Fruit fly (Drosophila melanogaster) whole organism, wandering third instar larva: ENCODE measurements around the gene Or67c.

Experiments used
- Abd-B ChIP-seq: fragments of >200 bp; optimal IDR thresholded peaks from 2 replicates; lab custom pipeline; 2017; ENCODE audit warnings: missing biosample characterization, missing genetic modification characterization
- CG32264 ChIP-seq: fragments of 200-800 bp; sonication (Bioruptor generic); optimal IDR thresholded peaks from 2 replicates; lab custom pipeline; 2016; ENCODE audit warnings: missing biosample characterization, missing genetic modification characterization
- CG9705 ChIP-seq: fragments of 200-800 bp; sonication (Bioruptor generic); optimal IDR thresholded peaks from 2 replicates; lab custom pipeline; 2018; ENCODE audit warnings: missing biosample characterization, mild to moderate bottlenecking, missing genetic modification characterization
- Dfd ChIP-seq: fragments of >200 bp; optimal IDR thresholded peaks from 2 replicates; lab custom pipeline; 2017; ENCODE audit warnings: missing biosample characterization, missing genetic modification characterization
- GATAd ChIP-seq: sonication (Bioruptor generic); optimal IDR thresholded peaks from 2 replicates; lab custom pipeline; 2016; ENCODE audit warnings: missing biosample characterization, missing genetic modification characterization
- HLH106 ChIP-seq: fragments of 200-800 bp; optimal IDR thresholded peaks from 3 replicates; lab custom pipeline; 2019; ENCODE audit warnings: missing biosample characterization, mild to moderate bottlenecking, missing genetic modification characterization, moderate library complexity
- Hnf4 ChIP-seq: fragments of 200-800 bp; sonication (Bioruptor generic); optimal IDR thresholded peaks from 2 replicates; lab custom pipeline; 2016; ENCODE audit warnings: missing biosample characterization, mild to moderate bottlenecking, missing genetic modification characterization
- Hr78 ChIP-seq: fragments of >200 bp; optimal IDR thresholded peaks from 2 replicates; lab custom pipeline; 2017; ENCODE audit warnings: missing biosample characterization, missing genetic modification characterization
- Hr83 ChIP-seq: fragments of 200-300 bp; sonication (Bioruptor generic); optimal IDR thresholded peaks from 2 replicates; lab custom pipeline; 2016; ENCODE audit warnings: missing biosample characterization, mild to moderate bottlenecking, missing genetic modification characterization, moderate library complexity; ENCODE audit not compliant: poor library complexity, severe bottlenecking
- Mio ChIP-seq: sonication (Bioruptor generic); optimal IDR thresholded peaks from 2 replicates; lab custom pipeline; 2016; ENCODE audit warnings: missing biosample characterization, missing genetic modification characterization
- Myc ChIP-seq: fragments of >200 bp; optimal IDR thresholded peaks from 2 replicates; lab custom pipeline; 2017
- N ChIP-seq: fragments of >200 bp; optimal IDR thresholded peaks from 2 replicates; lab custom pipeline; 2018; ENCODE audit warnings: missing biosample characterization, missing external identifiers, missing genetic modification characterization
- OdsH ChIP-seq: fragments of 200-800 bp; sonication (Bioruptor generic); optimal IDR thresholded peaks from 2 replicates; lab custom pipeline; 2016; ENCODE audit warnings: missing biosample characterization, mild to moderate bottlenecking, missing genetic modification characterization
- Rel ChIP-seq, 2 experiments: fragments of 200-800 bp; sonication (Bioruptor generic) in 1 of 2; optimal IDR thresholded peaks; 2 replicates in 1 of 2; 3 replicates in 1 of 2; lab custom pipeline; 2016 to 2019; ENCODE audit warnings: mild to moderate bottlenecking in 2 of 2, missing biosample characterization in 2 of 2, missing genetic modification characterization in 2 of 2, moderate library complexity in 1 of 2
- Sp1 ChIP-seq: fragments of 200-800 bp; sonication (Bioruptor generic); optimal IDR thresholded peaks from 3 replicates; lab custom pipeline; 2019; ENCODE audit warnings: missing biosample characterization, mild to moderate bottlenecking, missing genetic modification characterization, moderate library complexity
- Vsx2 ChIP-seq: fragments of 200-300, 225-300 bp; sonication (Bioruptor generic); optimal IDR thresholded peaks from 2 replicates; lab custom pipeline; 2018; ENCODE audit warnings: missing biosample characterization, missing genetic modification characterization; ENCODE audit not compliant: partially characterized antibody
- br ChIP-seq: fragments of 200-800 bp; sonication (Bioruptor generic); optimal IDR thresholded peaks from 2 replicates; lab custom pipeline; 2016; ENCODE audit warnings: missing biosample characterization, missing genetic modification characterization
- brk ChIP-seq: fragments of 200-800 bp; sonication (Bioruptor generic); optimal IDR thresholded peaks from 2 replicates; lab custom pipeline; 2016; ENCODE audit warnings: missing biosample characterization, mild to moderate bottlenecking, missing genetic modification characterization
- dmrt93B ChIP-seq: fragments of 200-800 bp; sonication (Bioruptor generic); optimal IDR thresholded peaks from 2 replicates; lab custom pipeline; 2018; ENCODE audit warnings: missing biosample characterization, mild to moderate bottlenecking, missing genetic modification characterization
- dsf ChIP-seq: sonication (Bioruptor generic); optimal IDR thresholded peaks from 2 replicates; lab custom pipeline; 2016; ENCODE audit warnings: missing biosample characterization, missing genetic modification characterization, borderline replicate concordance
- ey ChIP-seq: fragments of 200-800 bp; sonication (Bioruptor generic); optimal IDR thresholded peaks from 2 replicates; lab custom pipeline; 2016; ENCODE audit warnings: missing biosample characterization, missing genetic modification characterization
- foxo ChIP-seq, 2 experiments: fragments of 200-800 bp; sonication (Bioruptor generic); optimal IDR thresholded peaks; 2 replicates in 1 of 2; 3 replicates in 1 of 2; lab custom pipeline; 2016 to 2017; ENCODE audit warnings: missing biosample characterization in 2 of 2, missing genetic modification characterization in 2 of 2
- fru ChIP-seq: fragments of 200-800 bp; sonication (Bioruptor generic); optimal IDR thresholded peaks from 3 replicates; lab custom pipeline; 2016; ENCODE audit warnings: missing biosample characterization, mild to moderate bottlenecking, missing genetic modification characterization
- h ChIP-seq: fragments of 200-800 bp; sonication (Bioruptor generic); optimal IDR thresholded peaks from 3 replicates; lab custom pipeline; 2016; ENCODE audit warnings: missing biosample characterization, mild to moderate bottlenecking, missing genetic modification characterization
- jim ChIP-seq: fragments of 175-275, 200-325 bp; sonication (Bioruptor generic); optimal IDR thresholded peaks from 2 replicates; lab custom pipeline; 2016; ENCODE audit warnings: missing biosample characterization, mild to moderate bottlenecking, missing genetic modification characterization
- lola ChIP-seq: fragments of >200 bp; optimal IDR thresholded peaks from 2 replicates; lab custom pipeline; 2017; ENCODE audit warnings: missing biosample characterization, missing genetic modification characterization
- pan ChIP-seq: fragments of >200 bp; optimal IDR thresholded peaks from 2 replicates; lab custom pipeline; 2017
- psq ChIP-seq: fragments of 200-800 bp; sonication (Bioruptor generic); optimal IDR thresholded peaks from 3 replicates; lab custom pipeline; 2017; ENCODE audit warnings: missing biosample characterization, mild to moderate bottlenecking, missing genetic modification characterization, moderate library complexity
- rgr ChIP-seq: fragments of 200-800 bp; sonication (Bioruptor generic); optimal IDR thresholded peaks from 3 replicates; lab custom pipeline; 2016; ENCODE audit warnings: missing biosample characterization, mild to moderate bottlenecking, missing genetic modification characterization
- tai ChIP-seq: sonication (Bioruptor generic); optimal IDR thresholded peaks from 2 replicates; lab custom pipeline; 2016; ENCODE audit warnings: missing biosample characterization, missing genetic modification characterization
- usp ChIP-seq: fragments of >200 bp; optimal IDR thresholded peaks from 2 replicates; lab custom pipeline; 2017; ENCODE audit warnings: missing biosample characterization, missing genetic modification characterization
- woc ChIP-seq: sonication (Bioruptor generic); optimal IDR thresholded peaks from 2 replicates; lab custom pipeline; 2016; ENCODE audit warnings: missing biosample characterization, mild to moderate bottlenecking, missing genetic modification characterization

The Or67c gene

dm6 chr3L:10244606-10245005, at the start of gene Or67c:
Or67c (minus strand) TSS chr3L:10244706.
- TF ChIP-seq brk (GFP tag; lab: Kevin White, UChicago) = no peak
- no peak for TF ChIP-seq Vsx2 (GFP tag; lab: Kevin White, UChicago)
- no peak for TF ChIP-seq Abd-B (GFP tag; lab: Kevin White, UChicago)
- TF ChIP-seq fru (GFP tag; lab: Kevin White, UChicago) = no peak
- TF ChIP-seq dmrt93B (GFP tag; lab: Kevin White, UChicago) = no peak
- no peak for TF ChIP-seq pan (lab: Kevin White, UChicago)
- TF ChIP-seq OdsH (GFP tag; lab: Kevin White, UChicago) = no peak
- no peak for TF ChIP-seq Hr78
- no peak for TF ChIP-seq Rel (GFP tag; optimal IDR thresholded peaks at IDR 0.05; lab: Kevin White, UChicago)
- TF ChIP-seq Rel (tag; optimal IDR thresholded peaks at IDR 0.05; lab: Kevin White, UChicago) = no peak
- no peak for TF ChIP-seq Dfd (GFP tag; lab: Kevin White, UChicago)
- no peak for TF ChIP-seq Sp1 (GFP tag; lab: Kevin White, UChicago)
- TF ChIP-seq ey (GFP tag; lab: Kevin White, UChicago) = no peak
- TF ChIP-seq CG9705 = no peak
- TF ChIP-seq woc = no peak
- TF ChIP-seq br = no peak

DNA sequence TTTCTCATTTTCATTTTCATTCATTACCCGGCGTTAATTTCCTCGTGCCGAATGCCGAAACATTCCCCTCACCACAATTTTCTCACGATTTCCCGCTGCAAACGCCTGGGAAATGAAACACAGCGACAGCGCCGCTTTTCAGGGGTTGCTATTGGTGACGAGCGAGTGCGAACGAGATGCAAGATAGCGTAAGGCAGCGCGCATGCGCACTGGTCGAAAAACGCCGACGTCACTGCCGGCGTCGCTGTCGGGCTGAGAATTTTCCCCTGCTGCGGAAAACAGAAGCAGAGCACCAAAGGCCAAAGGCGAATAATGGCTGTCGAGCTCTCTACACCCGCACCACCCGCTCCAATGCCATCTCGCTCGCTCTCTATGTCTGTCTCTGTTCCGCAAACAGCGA, 44.9 kb upstream of the Or67c start:
- no peak for TF ChIP-seq brk (GFP tag; lab: Kevin White, UChicago)
- TF ChIP-seq foxo (GFP tag; optimal IDR thresholded peaks at IDR 0.05; lab: Kevin White, UChicago) = no peak
- no peak for TF ChIP-seq N (GFP tag; lab: Kevin White, UChicago)

dm6 chr3L:10288155-10288554, 43.6 kb upstream of the Or67c start:
- no peak for TF ChIP-seq GATAd
- TF ChIP-seq Myc (lab: Kevin White, UChicago) = no peak
- TF ChIP-seq jim (GFP tag; lab: Kevin White, UChicago) = no peak
- no peak for TF ChIP-seq brk (GFP tag; lab: Kevin White, UChicago)
- TF ChIP-seq woc = no peak
- no peak for TF ChIP-seq Vsx2 (GFP tag; lab: Kevin White, UChicago)

dm6 chr3L:10284869-10285268, 40.4 kb upstream of the Or67c start:
- no peak for TF ChIP-seq pan (lab: Kevin White, UChicago)
- no peak for TF ChIP-seq rgr (GFP tag; lab: Kevin White, UChicago)
- no peak for TF ChIP-seq woc
- no peak for TF ChIP-seq N (GFP tag; lab: Kevin White, UChicago)
- TF ChIP-seq Hr78 = no peak
- TF ChIP-seq dmrt93B (GFP tag; lab: Kevin White, UChicago) = no peak
- TF ChIP-seq usp (GFP tag; lab: Kevin White, UChicago) = no peak
- no peak for TF ChIP-seq CG32264 (GFP tag; lab: Kevin White, UChicago)
- TF ChIP-seq dsf (GFP tag; lab: Kevin White, UChicago) = no peak
- no peak for TF ChIP-seq h (GFP tag; lab: Kevin White, UChicago)
- TF ChIP-seq Hr83 (GFP tag; lab: Kevin White, UChicago) = no peak
- no peak for TF ChIP-seq tai (GFP tag; lab: Kevin White, UChicago)
- TF ChIP-seq Mio (GFP tag; lab: Kevin White, UChicago) = no peak
- TF ChIP-seq Rel (GFP tag; optimal IDR thresholded peaks at IDR 0.05; lab: Kevin White, UChicago) = no peak
- TF ChIP-seq Rel (tag; optimal IDR thresholded peaks at IDR 0.05; lab: Kevin White, UChicago) = no peak
- TF ChIP-seq lola (GFP tag; lab: Kevin White, UChicago) = no peak
- no peak for TF ChIP-seq GATAd

DNA sequence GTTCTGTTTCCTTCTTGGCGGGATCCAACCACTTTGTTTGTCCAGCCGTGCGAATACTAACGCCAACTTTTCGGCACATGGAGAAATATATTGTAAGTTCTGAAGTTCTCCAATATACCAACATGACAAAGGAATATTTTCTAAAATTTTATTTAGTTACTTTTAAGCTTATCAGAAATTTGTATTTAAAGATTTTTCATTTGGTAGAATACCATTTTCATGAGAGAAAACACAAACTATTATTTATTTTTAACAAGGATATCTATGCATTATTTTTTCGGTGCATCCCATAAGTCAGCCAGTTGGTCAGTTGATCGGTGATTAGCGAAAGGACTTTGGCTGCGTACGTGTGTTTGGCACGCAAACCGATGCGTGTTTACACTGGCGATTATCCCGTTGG, 39.4 kb upstream of the Or67c start:
- TF ChIP-seq ey (GFP tag; lab: Kevin White, UChicago) = peak; percentile 17
- peak; percentile 8 for TF ChIP-seq rgr (GFP tag; lab: Kevin White, UChicago)
- no peak for TF ChIP-seq N (GFP tag; lab: Kevin White, UChicago)
- no peak for TF ChIP-seq psq (GFP tag; lab: Kevin White, UChicago)
- peak; percentile 52 for TF ChIP-seq h (GFP tag; lab: Kevin White, UChicago)
- peak; percentile 26 for TF ChIP-seq fru (GFP tag; lab: Kevin White, UChicago)
- TF ChIP-seq brk (GFP tag; lab: Kevin White, UChicago) = no peak
- peak; percentile 9 for TF ChIP-seq Hnf4 (GFP tag; lab: Kevin White, UChicago)
- no peak for TF ChIP-seq pan (lab: Kevin White, UChicago)
- peak; percentile 32 for TF ChIP-seq HLH106
- TF ChIP-seq Sp1 (GFP tag; lab: Kevin White, UChicago) = peak; percentile 34
- TF ChIP-seq, all 38 proteins: peak for 7
